Fruit fly (Drosophila melanogaster) whole organism: ENCODE results near the gene Uck.

ENCODE experiments used
- CG8478 ChIP-seq: fragments of >200 bp; optimal IDR thresholded peaks from 2 replicates; lab custom pipeline; 2018; ENCODE audit warnings: inconsistent platforms
- EcR ChIP-seq, 2 experiments: fragments of >200 bp; optimal IDR thresholded peaks; 2 replicates each; lab custom pipeline; 2017; ENCODE audit warnings: missing biosample characterization in 2 of 2, missing genetic modification characterization in 2 of 2, missing genetic modification reagents in 2 of 2
- pan ChIP-seq: fragments of >200 bp; optimal IDR thresholded peaks from 2 replicates; lab custom pipeline; 2017
- usp ChIP-seq: fragments of >200 bp; optimal IDR thresholded peaks from 2 replicates; lab custom pipeline; 2017; ENCODE audit warnings: missing biosample characterization, missing genetic modification characterization, mixed read lengths

- TF ChIP-seq CG8478 (lab: Kevin White, UChicago) (no peak), EcR (GFP tag; optimal IDR thresholded peaks at IDR 0.05; lab: Kevin White, UChicago) (no peak), pan (lab: Kevin White, UChicago) (no peak), usp (no peak)
Measured at dm6 chr3R:24268293-24268692, 21.7 kb upstream of the Uck start.
